Worm (Caenorhabditis elegans): ENCODE measurements around the gene F58B4.7.

ce11 chrV:10944903-10945302, 21.8 kb upstream of the F58B4.7 start:
- TF ChIP-seq T22C8.4 (GFP tag; IDR thresholded peaks at IDR 0.05) (no peak), ztf-29 (GFP tag; IDR thresholded peaks at IDR 0.05) (no peak), ztf-23 (GFP tag; IDR thresholded peaks at IDR 0.05) (no peak), ref-1 (GFP tag; conservative IDR thresholded peaks at IDR 0.05) (no peak), klf-2 (GFP tag; conservative IDR thresholded peaks at IDR 0.05) (no peak), flt-1 (GFP tag; IDR thresholded peaks at IDR 0.05) (no peak), cog-1 (tag; optimal IDR thresholded peaks at IDR 0.05) (no peak), med-1 (GFP tag; optimal IDR thresholded peaks at IDR 0.05; ENCODE audit: insufficient read depth) (no peak)
